Fruit fly (Drosophila melanogaster) whole organism, embryonic: ENCODE measurements around the gene CG5835.

Source experiments
- Aef1 ChIP-seq: fragments of 200-800 bp; sonication (Bioruptor generic); IDR thresholded peaks from 3 replicates; pipeline ENCODE4 v1.3.6; 2022; ENCODE audit warnings: missing biosample characterization, missing genetic modification characterization
- Bteb2 ChIP-seq: fragments of 200-800 bp; sonication (Bioruptor generic); optimal IDR thresholded peaks from 2 replicates; lab custom pipeline; 2016; ENCODE audit warnings: missing biosample characterization, missing genetic modification characterization
- CG10147 ChIP-seq: fragments of 200-800 bp; sonication (Bioruptor generic); optimal IDR thresholded peaks from 2 replicates; lab custom pipeline; 2019; ENCODE audit warnings: missing biosample characterization, mild to moderate bottlenecking, missing genetic modification characterization, moderate library complexity
- CG10209 ChIP-seq: fragments of 200-800 bp; sonication (Bioruptor generic); optimal IDR thresholded peaks from 3 replicates; lab custom pipeline; 2017; ENCODE audit warnings: missing biosample characterization, mild to moderate bottlenecking, missing genetic modification characterization, missing genetic modification reagents
- CG10267 ChIP-seq: fragments of 200-800 bp; sonication (Bioruptor generic); optimal IDR thresholded peaks from 2 replicates; lab custom pipeline; 2018; ENCODE audit warnings: missing biosample characterization, mild to moderate bottlenecking, missing genetic modification characterization, moderate library complexity
- CG1529 ChIP-seq: fragments of 200-800 bp; sonication (Bioruptor generic); optimal IDR thresholded peaks from 3 replicates; lab custom pipeline; 2018; ENCODE audit warnings: missing biosample characterization, missing genetic modification characterization
- CG1602 ChIP-seq: fragments of 200-800 bp; sonication (Bioruptor generic); optimal IDR thresholded peaks from 3 replicates; lab custom pipeline; 2016; ENCODE audit warnings: missing biosample characterization, missing genetic modification characterization
- CG16813 ChIP-seq: fragments of 200-800 bp; sonication (Bioruptor generic); IDR thresholded peaks from 3 replicates; pipeline ENCODE4 v1.3.6; 2022; ENCODE audit warnings: missing biosample characterization, missing genetic modification characterization; ENCODE audit not compliant: partially characterized antibody
- CG16815 ChIP-seq: fragments of 200-800 bp; sonication (Bioruptor generic); optimal IDR thresholded peaks from 3 replicates; lab custom pipeline; 2017; ENCODE audit warnings: missing biosample characterization, mild to moderate bottlenecking, missing genetic modification characterization
- CG34422 ChIP-seq: fragments of 200-800 bp; sonication (Bioruptor generic); IDR thresholded peaks from 3 replicates; pipeline ENCODE4 v1.3.6; 2022; ENCODE audit warnings: missing biosample characterization, missing genetic modification characterization
- CG42726 ChIP-seq: fragments of 200-800 bp; sonication (Bioruptor generic); IDR thresholded peaks from 2 replicates; pipeline ENCODE4 v1.3.6; 2022; ENCODE audit warnings: missing biosample characterization, missing genetic modification characterization; ENCODE audit not compliant: partially characterized antibody
- CG6175 ChIP-seq: fragments of 200-800 bp; sonication (Bioruptor generic); IDR thresholded peaks from 3 replicates; pipeline ENCODE4 v1.3.6; 2022; ENCODE audit warnings: missing biosample characterization, missing genetic modification characterization
- CG6791 ChIP-seq: fragments of 200-800 bp; sonication (Bioruptor generic); IDR thresholded peaks from 3 replicates; pipeline ENCODE4 v1.3.6; 2022; ENCODE audit warnings: missing biosample characterization, missing genetic modification characterization; ENCODE audit not compliant: partially characterized antibody
- CG6854 ChIP-seq: fragments of 200-800 bp; sonication (Bioruptor generic); optimal IDR thresholded peaks from 3 replicates; lab custom pipeline; 2017; ENCODE audit warnings: missing biosample characterization, mild to moderate bottlenecking, missing genetic modification characterization
- CG7271 ChIP-seq: fragments of 200-800 bp; sonication (Bioruptor generic); optimal IDR thresholded peaks from 2 replicates; lab custom pipeline; 2018; ENCODE audit warnings: missing biosample characterization, mild to moderate bottlenecking, missing genetic modification characterization, moderate library complexity
- CG8944 ChIP-seq: fragments of 200-800 bp; sonication (Bioruptor generic); optimal IDR thresholded peaks from 3 replicates; lab custom pipeline; 2016; ENCODE audit warnings: missing biosample characterization, missing genetic modification characterization
- CG9797 ChIP-seq: fragments of 200-800 bp; sonication (Bioruptor generic); optimal IDR thresholded peaks from 3 replicates; lab custom pipeline; 2018; ENCODE audit warnings: missing biosample characterization, mild to moderate bottlenecking, missing genetic modification characterization
- Chrac-16 ChIP-seq: fragments of 200-800 bp; sonication (Bioruptor generic); optimal IDR thresholded peaks from 3 replicates; lab custom pipeline; 2016; ENCODE audit warnings: missing biosample characterization, missing genetic modification characterization
- Drgx ChIP-seq: fragments of 200-800 bp; sonication (Bioruptor generic); IDR thresholded peaks from 2 replicates; pipeline ENCODE4 v1.3.6; 2022; ENCODE audit warnings: missing biosample characterization, missing genetic modification characterization
- E2f2 ChIP-seq: fragments of 200-800 bp; sonication (Bioruptor generic); IDR thresholded peaks from 2 replicates; pipeline ENCODE4 v1.3.6; 2022; ENCODE audit warnings: missing biosample characterization, missing genetic modification characterization
- HLHmδ ChIP-seq: fragments of 200-800 bp; sonication (Bioruptor generic); optimal IDR thresholded peaks from 2 replicates; lab custom pipeline; 2018; ENCODE audit warnings: missing biosample characterization, mild to moderate bottlenecking, missing genetic modification characterization, moderate library complexity
- Mrtf ChIP-seq: fragments of 200-800 bp; sonication (Bioruptor generic); IDR thresholded peaks from 3 replicates; pipeline ENCODE4 v1.3.6; 2022; ENCODE audit warnings: missing biosample characterization, missing genetic modification characterization
- NFAT ChIP-seq: fragments of 200-800 bp; sonication (Bioruptor generic); IDR thresholded peaks from 2 replicates; pipeline ENCODE4 v1.3.6; 2022; ENCODE audit warnings: missing biosample characterization, missing genetic modification characterization
- Nf-YC ChIP-seq: fragments of 200-800 bp; optimal IDR thresholded peaks from 3 replicates; lab custom pipeline; 2019; ENCODE audit warnings: missing biosample characterization, mild to moderate bottlenecking, missing genetic modification characterization, moderate library complexity
- Sox102F ChIP-seq: fragments of 200-800 bp; sonication (Bioruptor generic); optimal IDR thresholded peaks from 2 replicates; lab custom pipeline; 2018; ENCODE audit warnings: missing biosample characterization, mild to moderate bottlenecking, missing genetic modification characterization, moderate library complexity
- bbx ChIP-seq: fragments of 200-800 bp; sonication (Bioruptor generic); IDR thresholded peaks from 2 replicates; pipeline ENCODE4 v1.3.6; 2022; ENCODE audit warnings: missing biosample characterization, missing genetic modification characterization; ENCODE audit not compliant: partially characterized antibody
- br ChIP-seq: fragments of >200 bp; optimal IDR thresholded peaks from 2 replicates; lab custom pipeline; 2017
- bsh ChIP-seq, 2 experiments: fragments of 200-800 bp; sonication (Bioruptor generic); optimal IDR thresholded peaks; 2 replicates each; lab custom pipeline; 2017 to 2018; ENCODE audit warnings: mild to moderate bottlenecking in 2 of 2, missing biosample characterization in 2 of 2, missing genetic modification characterization in 2 of 2, moderate library complexity in 1 of 2
- chn ChIP-seq: fragments of 200-800 bp; sonication (Bioruptor generic); optimal IDR thresholded peaks from 2 replicates; lab custom pipeline; 2016; ENCODE audit warnings: missing biosample characterization, missing genetic modification characterization
- dan ChIP-seq: fragments of 200-800 bp; sonication (Bioruptor generic); IDR thresholded peaks from 2 replicates; pipeline ENCODE4 v1.3.6; 2022; ENCODE audit warnings: missing biosample characterization, missing genetic modification characterization
- en ChIP-seq: fragments of 200-800 bp; sonication (Bioruptor generic); optimal IDR thresholded peaks from 2 replicates; lab custom pipeline; 2016; ENCODE audit warnings: missing biosample characterization, missing genetic modification characterization
- ewg ChIP-seq: fragments of 200-800 bp; sonication (Bioruptor generic); optimal IDR thresholded peaks from 3 replicates; lab custom pipeline; 2017; ENCODE audit warnings: mild to moderate bottlenecking, missing biosample characterization, missing genetic modification reagents, missing genetic modification characterization
- fd102C ChIP-seq: fragments of 200-800 bp; sonication (Bioruptor generic); optimal IDR thresholded peaks from 2 replicates; lab custom pipeline; 2018; ENCODE audit warnings: missing biosample characterization, mild to moderate bottlenecking, missing genetic modification characterization, moderate library complexity
- grau ChIP-seq: fragments of 200-800 bp; optimal IDR thresholded peaks from 3 replicates; lab custom pipeline; 2019; ENCODE audit warnings: missing biosample characterization, mild to moderate bottlenecking, missing genetic modification characterization, moderate library complexity
- h ChIP-seq: fragments of >200 bp; optimal IDR thresholded peaks from 2 replicates; lab custom pipeline; 2017
- ken ChIP-seq: fragments of 200-800 bp; sonication (Bioruptor generic); IDR thresholded peaks from 3 replicates; pipeline ENCODE4 v1.3.6; 2022; ENCODE audit warnings: missing biosample characterization, missing genetic modification characterization
- lov ChIP-seq, 2 experiments: fragments of 200-800 bp in 1 of 2; fragments of >200 bp in 1 of 2; sonication (Bioruptor generic) in 1 of 2; IDR thresholded peaks in 1 of 2; optimal IDR thresholded peaks in 1 of 2; 2 replicates in 1 of 2; 3 replicates in 1 of 2; pipeline versions ENCODE4 v1.3.6 to Lab custom; 2017 to 2022; ENCODE audit warnings: missing biosample characterization in 1 of 2, missing genetic modification characterization in 1 of 2
- luna ChIP-seq: fragments of 200-800 bp; sonication (Bioruptor generic); optimal IDR thresholded peaks from 2 replicates; lab custom pipeline; 2016; ENCODE audit warnings: missing biosample characterization, missing genetic modification characterization
- nom ChIP-seq: fragments of 200-800 bp; sonication (Bioruptor generic); optimal IDR thresholded peaks from 2 replicates; lab custom pipeline; 2017; ENCODE audit warnings: missing biosample characterization, missing genetic modification characterization, mild to moderate bottlenecking, moderate library complexity, missing genetic modification reagents
- oc ChIP-seq: fragments of 200-800 bp; sonication (Bioruptor generic); optimal IDR thresholded peaks from 2 replicates; lab custom pipeline; 2018; ENCODE audit warnings: missing biosample characterization, mild to moderate bottlenecking, missing genetic modification characterization, moderate library complexity
- p53 ChIP-seq: fragments of 200-800 bp; sonication (Bioruptor generic); optimal IDR thresholded peaks from 2 replicates; lab custom pipeline; 2016; ENCODE audit warnings: missing biosample characterization, missing genetic modification characterization
- salm ChIP-seq: fragments of 200-800 bp; sonication (Bioruptor generic); optimal IDR thresholded peaks from 2 replicates; lab custom pipeline; 2018; ENCODE audit warnings: missing biosample characterization, mild to moderate bottlenecking, missing genetic modification characterization
- sc ChIP-seq, 3 experiments: fragments of >200 bp in 2 of 3; fragments of 200-800 bp in 1 of 3; sonication (Bioruptor generic) in 1 of 3; optimal IDR thresholded peaks; 2 replicates in 2 of 3; 3 replicates in 1 of 3; lab custom pipeline; 2017; ENCODE audit warnings: mild to moderate bottlenecking in 1 of 3, missing biosample characterization in 1 of 3, missing genetic modification characterization in 1 of 3, missing genetic modification reagents in 1 of 3
- scrt ChIP-seq: fragments of 200-800 bp; sonication (Bioruptor generic); optimal IDR thresholded peaks from 2 replicates; lab custom pipeline; 2018; ENCODE audit warnings: missing biosample characterization, mild to moderate bottlenecking, missing genetic modification characterization, moderate library complexity
- sd ChIP-seq: fragments of 200-800 bp; sonication (Bioruptor generic); optimal IDR thresholded peaks from 3 replicates; lab custom pipeline; 2018; ENCODE audit warnings: missing biosample characterization, mild to moderate bottlenecking, missing genetic modification characterization, moderate library complexity
- sim ChIP-seq: fragments of 200-800 bp; sonication (Bioruptor generic); IDR thresholded peaks from 2 replicates; pipeline ENCODE4 v1.3.6; 2022; ENCODE audit warnings: missing biosample characterization, missing genetic modification characterization
- tna ChIP-seq: fragments of 200-800 bp; sonication (Bioruptor generic); IDR thresholded peaks from 2 replicates; pipeline ENCODE4 v1.3.6; 2022; ENCODE audit warnings: missing biosample characterization, missing genetic modification characterization; ENCODE audit not compliant: partially characterized antibody
- trem ChIP-seq: fragments of 200-800 bp; optimal IDR thresholded peaks from 3 replicates; lab custom pipeline; 2019; ENCODE audit warnings: missing biosample characterization, mild to moderate bottlenecking, missing genetic modification characterization, moderate library complexity
- vfl ChIP-seq: fragments of 200-800 bp; sonication (Bioruptor generic); optimal IDR thresholded peaks from 2 replicates; lab custom pipeline; 2016; ENCODE audit warnings: missing biosample characterization, missing genetic modification characterization

Gene CG5835

DNA sequence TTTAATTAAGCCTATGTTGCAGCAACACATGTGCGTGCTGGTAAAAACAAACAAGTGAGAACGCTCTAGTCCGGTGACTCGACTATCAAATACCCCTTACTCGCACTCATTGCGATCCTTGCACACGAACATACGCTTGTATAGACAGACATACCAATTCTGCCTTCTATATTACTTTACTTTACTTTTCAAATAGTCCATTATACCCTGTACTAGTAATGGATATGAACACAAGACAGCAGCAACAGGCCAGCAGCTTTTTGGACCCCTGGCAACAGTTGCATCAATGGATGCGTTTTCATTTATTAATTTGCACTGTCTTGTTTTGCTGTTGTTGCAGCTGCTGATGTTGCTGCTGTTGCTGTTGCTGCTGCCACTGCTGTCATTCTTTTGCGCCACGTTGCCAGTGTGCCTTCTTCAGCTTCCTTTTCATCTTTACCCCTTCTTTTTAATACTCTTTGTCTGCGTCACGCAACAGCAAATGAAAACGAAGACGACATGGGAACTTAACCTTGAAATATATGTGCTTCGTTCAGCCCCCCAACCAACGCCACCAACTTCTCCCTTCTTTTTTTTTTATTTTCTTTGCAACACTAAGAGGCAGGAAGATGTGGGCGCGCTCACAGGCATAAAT, 34.9 kb downstream of the CG5835 start (continued):
- TF ChIP-seq NFAT (GFP tag; lab: Robert Waterston, UW) (no peak), CG10267 (tag; lab: Kevin White, UChicago) (no peak), h (lab: Kevin White, UChicago) (no peak), tna (no peak), vfl (no peak), dan (GFP tag; lab: Robert Waterston, UW) (no peak), CG42726 (GFP tag; lab: Robert Waterston, UW) (no peak), CG1529 (no peak), Sox102F (GFP tag; lab: Kevin White, UChicago) (peak; percentile 52), luna (no peak), E2f2 (GFP tag; lab: Robert Waterston, UW) (no peak), Mrtf (GFP tag; lab: Robert Waterston, UW) (0 out of 3 replicates have a peak, but pooled peaks have one; percentile 30), CG7271 (tag; lab: Kevin White, UChicago) (no peak), CG9797 (GFP tag; lab: Kevin White, UChicago) (no peak), HLHmδ (GFP tag; lab: Kevin White, UChicago) (no peak), fd102C (GFP tag; lab: Kevin White, UChicago) (no peak), nom (GFP tag; lab: Kevin White, UChicago) (peak; percentile 44), scrt (GFP tag; lab: Kevin White, UChicago) (no peak), sd (tag; lab: Kevin White, UChicago) (no peak), bbx (GFP tag; lab: Robert Waterston, UW) (no peak), p53 (GFP tag; lab: Kevin White, UChicago) (no peak), bsh (GFP tag; optimal IDR thresholded peaks at IDR 0.05; lab: Kevin White, UChicago) (peak; percentile 60 to 68), grau (tag; lab: Kevin White, UChicago) (peak; percentile 9), Bteb2 (GFP tag; lab: Kevin White, UChicago) (no peak), CG16815 (GFP tag; lab: Kevin White, UChicago) (no peak), Drgx (GFP tag; lab: Robert Waterston, UW) (peak; percentile 89), CG34422 (GFP tag; lab: Robert Waterston, UW) (peak; percentile 48; the same call in 1 of the 3 replicates), CG16813 (GFP tag; lab: Robert Waterston, UW) (no peak), CG10209 (no peak), CG6175 (GFP tag; lab: Robert Waterston, UW) (no peak), CG6791 (GFP tag; lab: Robert Waterston, UW) (no peak), trem (no peak), oc (tag; lab: Kevin White, UChicago) (no peak), salm (tag; lab: Kevin White, UChicago) (no peak), Chrac-16 (GFP tag; lab: Kevin White, UChicago) (peak; percentile 27), CG1602 (GFP tag; lab: Kevin White, UChicago) (no peak), CG10147 (GFP tag; lab: Kevin White, UChicago) (no peak), br (lab: Kevin White, UChicago) (no peak), CG6854 (GFP tag; lab: Kevin White, UChicago) (no peak), sim (GFP tag; lab: Robert Waterston, UW) (no peak; the same call in 1 of the 2 replicates), sc (optimal IDR thresholded peaks at IDR 0.05; lab: Kevin White, UChicago) (no peak), sc (GFP tag; optimal IDR thresholded peaks at IDR 0.05; lab: Kevin White, UChicago) (no peak), lov (optimal IDR thresholded peaks at IDR 0.05; lab: Kevin White, UChicago) (no peak), lov (GFP tag; IDR thresholded peaks at IDR 0.05; lab: Robert Waterston, UW) (0 out of 3 replicates have a peak, but pooled peaks have one; percentile 46), Nf-YC (tag; lab: Kevin White, UChicago) (no peak), chn (GFP tag; lab: Kevin White, UChicago) (no peak), CG8944 (GFP tag; lab: Kevin White, UChicago) (no peak), ken (GFP tag; lab: Robert Waterston, UW) (peak; percentile 38; the same call in 1 of the 3 replicates), ewg (GFP tag; lab: Kevin White, UChicago) (peak; percentile 10), en (GFP tag; lab: Kevin White, UChicago) (no peak), Aef1 (peak; percentile 60; the same call in 2 of the 3 replicates)
